Worm (Caenorhabditis elegans) whole organism, L4 larva: Measurements from ENCODE around the gene ubc-21.

Experiments used
- T20F7.1 ChIP-seq: fragments of 200-800 bp; sonication (Bioruptor generic); optimal IDR thresholded peaks from 2 replicates; lab custom pipeline; 2018; ENCODE audit warnings: mild to moderate bottlenecking, missing genetic modification characterization, missing compliant biosample characterization
- T26A8.4 ChIP-seq: fragments of 200-800 bp; sonication (Bioruptor generic); IDR thresholded peaks from 2 replicates; pipeline ENCODE4 v1.3.6; 2022; ENCODE audit warnings: missing genetic modification characterization, missing compliant biosample characterization
- Y105C5A.15 ChIP-seq: fragments of 200-800 bp; sonication (Bioruptor generic); IDR thresholded peaks from 2 replicates; pipeline ENCODE4 v1.3.6; 2022; ENCODE audit warnings: missing genetic modification characterization, missing compliant biosample characterization
- Y48G9A.11 ChIP-seq: fragments of 200-800 bp; sonication (Bioruptor generic); IDR thresholded peaks from 2 replicates; pipeline ENCODE4 v1.3.6; 2022; ENCODE audit warnings: missing genetic modification reagents, missing genetic modification characterization, missing compliant biosample characterization
- Y5F2A.4 ChIP-seq: fragments of 200-800 bp; sonication (Bioruptor generic); optimal IDR thresholded peaks from 2 replicates; lab custom pipeline; 2018; ENCODE audit warnings: mild to moderate bottlenecking, missing genetic modification characterization, missing compliant biosample characterization
- aha-1 ChIP-seq: fragments of 150-350 bp; peaks from one replicate; lab custom pipeline; 2014; ENCODE audit warnings: missing biosample characterization, missing genetic modification characterization
- ama-1 ChIP-seq: fragments of 150-350 bp; optimal IDR thresholded peaks from 2 replicates; lab custom pipeline; 2014; ENCODE audit warnings: inconsistent platforms, mixed read lengths
- arid-1 ChIP-seq: fragments of 200-800 bp; sonication (Bioruptor generic); conservative IDR thresholded peaks from 2 replicates; pipeline ENCODE4 v1.3.6; 2022; ENCODE audit warnings: missing genetic modification reagents, missing genetic modification characterization, missing compliant biosample characterization
- ceh-20 ChIP-seq: fragments of 200-800 bp; sonication (Bioruptor generic); IDR thresholded peaks from 2 replicates; pipeline ENCODE4 v1.3.6; 2022; ENCODE audit warnings: missing genetic modification reagents, missing genetic modification characterization, missing compliant biosample characterization
- ceh-32 ChIP-seq: sonication (generic microtip); optimal IDR thresholded peaks from 2 replicates; lab custom pipeline; 2016; ENCODE audit warnings: mild to moderate bottlenecking, missing genetic modification characterization, missing compliant biosample characterization; ENCODE audit not compliant: poor library complexity
- ces-1 ChIP-seq: fragments of 150-350 bp; sonication (generic microtip); optimal IDR thresholded peaks from 4 replicates; lab custom pipeline; 2014; ENCODE audit warnings: missing biosample characterization, missing genetic modification reagents, missing genetic modification characterization
- ctbp-1 ChIP-seq: fragments of 200-800 bp; sonication (Bioruptor generic); IDR thresholded peaks from 2 replicates; pipeline ENCODE4 v1.3.6; 2022; ENCODE audit warnings: missing genetic modification reagents, missing genetic modification characterization, missing compliant biosample characterization
- daf-19 ChIP-seq: fragments of 200-800 bp; sonication (Bioruptor generic); conservative IDR thresholded peaks from 2 replicates; pipeline ENCODE4 v1.3.6; 2022; ENCODE audit warnings: missing genetic modification characterization, missing compliant biosample characterization
- dmd-6 ChIP-seq: fragments of 200-800 bp; sonication (Bioruptor generic); IDR thresholded peaks from 2 replicates; pipeline ENCODE4 v1.3.6; 2022; ENCODE audit warnings: missing genetic modification reagents, missing genetic modification characterization, missing compliant biosample characterization
- dmd-9 ChIP-seq: fragments of 200-800 bp; sonication (Bioruptor generic); IDR thresholded peaks from 2 replicates; pipeline ENCODE4 v1.3.6; 2022; ENCODE audit warnings: missing genetic modification reagents, missing genetic modification characterization, missing compliant biosample characterization
- dpl-1 ChIP-seq: fragments of 150-350 bp; optimal IDR thresholded peaks from 2 replicates; lab custom pipeline; 2014; ENCODE audit warnings: missing biosample characterization, missing genetic modification reagents, missing genetic modification characterization
- duxl-1 ChIP-seq: sonication (generic microtip); optimal IDR thresholded peaks from 2 replicates; lab custom pipeline; 2016; ENCODE audit warnings: mild to moderate bottlenecking, missing genetic modification characterization, moderate library complexity, missing compliant biosample characterization; ENCODE audit not compliant: poor library complexity
- hlh-11 ChIP-seq: fragments of 200-800 bp; sonication (Bioruptor generic); optimal IDR thresholded peaks from 2 replicates; lab custom pipeline; 2018; ENCODE audit warnings: mild to moderate bottlenecking, missing genetic modification characterization, missing compliant biosample characterization
- hlh-30 ChIP-seq: sonication (generic microtip); optimal IDR thresholded peaks from 2 replicates; lab custom pipeline; 2017; ENCODE audit warnings: antibody characterized with exemption, mild to moderate bottlenecking, missing genetic modification characterization, missing compliant biosample characterization; ENCODE audit not compliant: insufficient read depth
- lim-7 ChIP-seq: fragments of 200-800 bp; sonication (Bioruptor generic); IDR thresholded peaks from 2 replicates; pipeline ENCODE4 v1.3.6; 2022; ENCODE audit warnings: missing genetic modification characterization, missing compliant biosample characterization
- lin-29 ChIP-seq: fragments of 200-800 bp; sonication (Bioruptor generic); IDR thresholded peaks from 2 replicates; pipeline ENCODE4 v1.3.6; 2022; ENCODE audit warnings: missing genetic modification reagents, missing genetic modification characterization, missing compliant biosample characterization
- lin-38 ChIP-seq: fragments of 200-800 bp; sonication (Bioruptor generic); IDR thresholded peaks from 2 replicates; pipeline ENCODE4 v1.3.6; 2022; ENCODE audit warnings: missing genetic modification reagents, missing genetic modification characterization, missing compliant biosample characterization
- lir-3 ChIP-seq: sonication (generic microtip); optimal IDR thresholded peaks from 2 replicates; lab custom pipeline; 2016; ENCODE audit warnings: mild to moderate bottlenecking, missing genetic modification characterization, missing compliant biosample characterization
- madf-9 ChIP-seq: fragments of 200-800 bp; sonication (Bioruptor generic); conservative IDR thresholded peaks from 2 replicates; pipeline ENCODE4 v1.3.6; 2022; ENCODE audit warnings: missing genetic modification reagents, missing genetic modification characterization, missing compliant biosample characterization
- mdl-1 ChIP-seq, 2 experiments: fragments of 150-350 bp in 1 of 2; sonication (generic microtip) in 1 of 2; optimal IDR thresholded peaks; 2 replicates each; lab custom pipeline; 2014 to 2017; ENCODE audit warnings: missing biosample characterization in 2 of 2, missing genetic modification characterization in 2 of 2
- mes-2 ChIP-seq: sonication (generic microtip); optimal IDR thresholded peaks from 2 replicates; lab custom pipeline; 2016; ENCODE audit warnings: missing genotype, mild to moderate bottlenecking, missing genetic modification characterization, missing compliant biosample characterization; ENCODE audit not compliant: poor library complexity, severe bottlenecking
- mxl-3 ChIP-seq: fragments of 200-800 bp; sonication (Bioruptor generic); optimal IDR thresholded peaks from 2 replicates; lab custom pipeline; 2018; ENCODE audit warnings: mild to moderate bottlenecking, missing genetic modification characterization, missing compliant biosample characterization
- nhr-10 ChIP-seq: fragments of 150-350 bp; optimal IDR thresholded peaks from 2 replicates; lab custom pipeline; 2014; ENCODE audit warnings: missing biosample characterization, missing genetic modification characterization
- nhr-111 ChIP-seq: fragments of 200-800 bp; sonication (Bioruptor generic); optimal IDR thresholded peaks from 2 replicates; lab custom pipeline; 2018; ENCODE audit warnings: mild to moderate bottlenecking, missing genetic modification characterization, missing compliant biosample characterization
- nhr-237 ChIP-seq: sonication (generic microtip); optimal IDR thresholded peaks from 2 replicates; lab custom pipeline; 2017; ENCODE audit warnings: missing biosample characterization, missing genetic modification characterization
- nhr-48 ChIP-seq: sonication (generic microtip); optimal IDR thresholded peaks from 2 replicates; lab custom pipeline; 2016; ENCODE audit warnings: mild to moderate bottlenecking, missing genetic modification characterization, missing compliant biosample characterization
- nhr-76 ChIP-seq: fragments of 150-350 bp; optimal IDR thresholded peaks from 2 replicates; lab custom pipeline; 2014; ENCODE audit warnings: missing biosample characterization, missing genetic modification characterization
- pha-4 ChIP-seq, 2 experiments: fragments of 150-350 bp in 1 of 2; fragments of 200-800 bp in 1 of 2; sonication (Bioruptor generic) in 1 of 2; IDR thresholded peaks in 1 of 2; optimal IDR thresholded peaks in 1 of 2; 2 replicates each; pipeline versions ENCODE4 v1.3.6 to Lab custom; 2014 to 2022; ENCODE audit warnings: missing genetic modification characterization in 2 of 2, missing genetic modification reagents in 2 of 2, missing biosample characterization in 1 of 2, missing compliant biosample characterization in 1 of 2
- php-3 ChIP-seq: fragments of 200-800 bp; sonication (Bioruptor generic); IDR thresholded peaks from 2 replicates; pipeline ENCODE4 v1.3.6; 2022; ENCODE audit warnings: missing genetic modification reagents, missing genetic modification characterization, missing compliant biosample characterization
- rbr-2 ChIP-seq: sonication (generic microtip); optimal IDR thresholded peaks from 2 replicates; lab custom pipeline; 2016; ENCODE audit warnings: missing genotype, missing genetic modification characterization, missing compliant biosample characterization
- set-16 ChIP-seq: fragments of 200-800 bp; sonication (Bioruptor generic); IDR thresholded peaks from 2 replicates; pipeline ENCODE4 v1.3.6; 2022; ENCODE audit warnings: missing genetic modification reagents, missing genetic modification characterization, missing compliant biosample characterization
- snpc-1.2 ChIP-seq: fragments of 200-800 bp; sonication (Bioruptor generic); IDR thresholded peaks from 2 replicates; pipeline ENCODE4 v1.3.6; 2022; ENCODE audit warnings: missing genetic modification reagents, missing genetic modification characterization, missing compliant biosample characterization
- spr-1 ChIP-seq: sonication (generic microtip); optimal IDR thresholded peaks from 2 replicates; lab custom pipeline; 2016; ENCODE audit warnings: mild to moderate bottlenecking, missing genetic modification characterization, missing compliant biosample characterization
- spr-3 ChIP-seq: fragments of 200-800 bp; sonication (Bioruptor generic); optimal IDR thresholded peaks from 2 replicates; lab custom pipeline; 2018; ENCODE audit warnings: mild to moderate bottlenecking, missing genetic modification characterization, missing compliant biosample characterization
- unc-130 ChIP-seq: sonication (generic microtip); optimal IDR thresholded peaks from 2 replicates; lab custom pipeline; 2016; ENCODE audit warnings: missing genetic modification reagents, missing genetic modification characterization, missing compliant biosample characterization
- unc-62 ChIP-seq, 3 experiments: fragments of 150-350 bp in 1 of 3; sonication (generic microtip); optimal IDR thresholded peaks in 2 of 3; peaks in 1 of 3; 1 replicate in 1 of 3; 2 replicates in 2 of 3; lab custom pipeline; 2014 to 2017; ENCODE audit warnings: missing biosample characterization in 3 of 3, missing genetic modification characterization in 3 of 3, missing genetic modification reagents in 3 of 3, missing genotype in 1 of 3
- zfp-3 ChIP-seq: fragments of 200-800 bp; sonication (Bioruptor generic); conservative IDR thresholded peaks from 2 replicates; pipeline ENCODE4 v1.3.6; 2022; ENCODE audit warnings: missing genetic modification reagents, missing genetic modification characterization, missing compliant biosample characterization
- zip-11 ChIP-seq: fragments of 200-800 bp; sonication (Bioruptor generic); IDR thresholded peaks from 2 replicates; pipeline ENCODE4 v1.3.6; 2022; ENCODE audit warnings: missing genetic modification characterization, missing compliant biosample characterization
- zip-2 ChIP-seq: fragments of 150-350 bp; optimal IDR thresholded peaks from 2 replicates; lab custom pipeline; 2014; ENCODE audit warnings: missing biosample characterization, missing genetic modification characterization

ubc-21 gene

DNA sequence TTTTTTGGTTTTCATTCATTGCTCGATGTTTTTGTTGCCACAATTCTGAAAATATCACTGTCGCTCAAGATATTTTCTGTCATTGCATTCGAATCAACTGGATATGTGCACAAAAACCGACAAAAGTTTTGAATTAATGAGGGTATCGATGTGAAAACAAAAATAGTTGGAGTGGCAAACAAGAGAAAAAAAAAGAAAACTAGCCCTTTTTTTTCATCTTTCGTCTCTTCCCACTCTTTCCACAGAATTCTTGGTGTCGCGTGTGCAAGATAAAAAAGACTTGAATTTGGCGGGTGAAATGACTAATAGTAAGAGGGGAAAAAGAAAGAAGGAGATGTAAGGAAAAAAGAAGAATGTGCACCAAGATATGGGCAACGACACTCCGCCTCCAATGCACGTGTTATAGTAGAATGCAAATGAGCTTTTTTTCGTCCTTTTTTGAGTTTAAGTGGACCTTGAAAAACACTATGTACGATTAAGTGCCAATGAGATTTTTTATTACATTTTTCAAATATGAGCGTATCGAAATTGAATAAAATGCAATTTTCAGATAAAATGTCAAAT is at the start of gene ubc-21, which contains the start of gene ubc-22:
Gene ubc-21, plus strand, starts transcription at position 514 of the 564 bp plus-strand sequence.
Gene ubc-22, minus strand, starts transcription at position 51 of the 564 bp plus-strand sequence.
- TF ChIP-seq hlh-30 (tag; lab: Kevin White, UChicago) = peak; percentile 20
- no peak for TF ChIP-seq nhr-10 (tag; lab: Kevin White, UChicago)
- TF ChIP-seq mdl-1 (tag; optimal IDR thresholded peaks at IDR 0.05; lab: Kevin White, UChicago) = peak in 1 of 2 experiments; percentile 67
- peak; percentile 13 for TF ChIP-seq dpl-1
- peak in 1 of 2 experiments; percentile 3 for TF ChIP-seq unc-62 (GFP tag; optimal IDR thresholded peaks at IDR 0.05 in 1 of 2; lab: Kevin White, UChicago)
- no peak for TF ChIP-seq unc-62 (tag; optimal IDR thresholded peaks at IDR 0.05; lab: Kevin White, UChicago)
- peak; percentile 5 for TF ChIP-seq T20F7.1 (GFP tag; lab: Kevin White, UChicago)
- no peak for TF ChIP-seq nhr-237
- TF ChIP-seq, all 104 proteins: peak for 5

ce11 chrX:8819815-8820415 is 49.5 kb upstream of the ubc-21 start:
- peak; percentile 71 for TF ChIP-seq lin-38 (GFP tag; lab: Robert Waterston, UW)
- TF ChIP-seq pha-4 (GFP tag; IDR thresholded peaks at IDR 0.05; lab: Robert Waterston, UW) = peak; percentile 70; the same call in 1 of the 2 replicates
- no peak for TF ChIP-seq pha-4 (tag; optimal IDR thresholded peaks at IDR 0.05; lab: Kevin White, UChicago)
- no peak for TF ChIP-seq dpl-1
- 0 out of 2 replicates have a peak, but pooled peaks have one; percentile 67 for TF ChIP-seq Y105C5A.15 (GFP tag; lab: Robert Waterston, UW)
- TF ChIP-seq zip-2 = no peak
- no peak for TF ChIP-seq nhr-237
- peak; percentile 0 for TF ChIP-seq rbr-2 (tag; lab: Kevin White, UChicago)
- no peak for TF ChIP-seq spr-3 (GFP tag; lab: Kevin White, UChicago)
- TF ChIP-seq ces-1 (GFP tag; lab: Kevin White, UChicago) = no peak
- no peak for TF ChIP-seq lin-29
- peak; percentile 17 for TF ChIP-seq hlh-11
- TF ChIP-seq ceh-32 (tag; lab: Kevin White, UChicago) = no peak
- peak; percentile 44 for TF ChIP-seq lir-3 (tag; lab: Kevin White, UChicago)
- TF ChIP-seq mxl-3 (GFP tag; lab: Kevin White, UChicago) = peak; percentile 7
- TF ChIP-seq Y5F2A.4 (GFP tag; lab: Kevin White, UChicago) = no peak
- 0 out of 2 replicates have a peak, but pooled peaks have one; percentile 8 for TF ChIP-seq ceh-20 (GFP tag; lab: Robert Waterston, UW)
- TF ChIP-seq nhr-111 = no peak
- peak; percentile 66; the same call in 1 of the 2 replicates for TF ChIP-seq lim-7 (GFP tag; lab: Robert Waterston, UW)
- peak; percentile 62; the same call in 1 of the 2 replicates for TF ChIP-seq zip-11 (GFP tag; lab: Robert Waterston, UW)
- TF ChIP-seq T26A8.4 = 0 out of 2 replicates have a peak, but pooled peaks have one; percentile 50
- no peak for TF ChIP-seq nhr-10 (tag; lab: Kevin White, UChicago)
- no peak for TF ChIP-seq set-16
- no peak for TF ChIP-seq zfp-3 (GFP tag; lab: Robert Waterston, UW)
- TF ChIP-seq arid-1 (GFP tag; lab: Robert Waterston, UW) = peak; percentile 69
- peak; percentile 69; the same call in 1 of the 2 replicates for TF ChIP-seq php-3 (GFP tag; lab: Robert Waterston, UW)
- peak; percentile 40; the same call in 1 of the 2 replicates for TF ChIP-seq dmd-6
- peak; percentile 41 for TF ChIP-seq mes-2 (tag; lab: Kevin White, UChicago)
- peak; percentile 27 for TF ChIP-seq unc-130 (GFP tag; lab: Kevin White, UChicago)
- TF ChIP-seq dmd-9 (GFP tag; lab: Robert Waterston, UW) = no peak
- TF ChIP-seq spr-1 (tag; lab: Kevin White, UChicago) = peak; percentile 4
- peak; percentile 24 for TF ChIP-seq hlh-30 (tag; lab: Kevin White, UChicago)
- TF ChIP-seq Y48G9A.11 (GFP tag; lab: Robert Waterston, UW) = no peak
- peak; percentile 58; the same call in 1 of the 2 replicates for TF ChIP-seq snpc-1.2
- TF ChIP-seq ctbp-1 (GFP tag; lab: Robert Waterston, UW) = 0 out of 2 replicates have a peak, but pooled peaks have one; percentile 46
- peak; percentile 89 for TF ChIP-seq aha-1 (tag; lab: Kevin White, UChicago)
- 0 out of 2 replicates have a peak, but pooled peaks have one; percentile 49 for TF ChIP-seq madf-9
- peak; percentile 70; the same call in 1 of the 2 replicates for TF ChIP-seq daf-19
- TF ChIP-seq duxl-1 = peak; percentile 50
- TF ChIP-seq nhr-48 (tag; lab: Kevin White, UChicago) = peak; percentile 28
- TF ChIP-seq nhr-76 = no peak
- no peak for TF ChIP-seq ama-1 (lab: Kevin White, UChicago)
